Fruit fly (Drosophila melanogaster) whole organism, embryonic: ENCODE measurements around the gene Lcp65Ag1.
A peak's percentile ranks its signal among the peaks of the same experiment; 100 is the strongest.

Experiments used
- Atf3 ChIP-seq: fragments of 200-800 bp; sonication (Bioruptor generic); optimal IDR thresholded peaks from 3 replicates; lab custom pipeline; 2016; ENCODE audit warnings: missing biosample characterization, missing genetic modification characterization
- CG10147 ChIP-seq: fragments of 200-800 bp; sonication (Bioruptor generic); optimal IDR thresholded peaks from 2 replicates; lab custom pipeline; 2019; ENCODE audit warnings: missing biosample characterization, mild to moderate bottlenecking, missing genetic modification characterization, moderate library complexity
- CG10366 ChIP-seq: fragments of 200-800 bp; sonication (Bioruptor generic); IDR thresholded peaks from 2 replicates; pipeline ENCODE4 v1.3.6; 2022; ENCODE audit warnings: missing biosample characterization, missing genetic modification characterization
- CG11504 ChIP-seq: fragments of 200-800 bp; sonication (Bioruptor generic); optimal IDR thresholded peaks from 3 replicates; lab custom pipeline; 2019; ENCODE audit warnings: missing biosample characterization, mild to moderate bottlenecking, missing genetic modification characterization, moderate library complexity
- CG12219 ChIP-seq: fragments of 200-800 bp; sonication (Bioruptor generic); optimal IDR thresholded peaks from 3 replicates; lab custom pipeline; 2018; ENCODE audit warnings: missing biosample characterization, mild to moderate bottlenecking, missing genetic modification characterization
- CG12299 ChIP-seq: fragments of 200-800 bp; sonication (Bioruptor generic); optimal IDR thresholded peaks from 2 replicates; lab custom pipeline; 2018; ENCODE audit warnings: missing biosample characterization, mild to moderate bottlenecking, missing genetic modification characterization
- CG13123 ChIP-seq: fragments of 200-800 bp; sonication (Bioruptor generic); optimal IDR thresholded peaks from 2 replicates; lab custom pipeline; 2016; ENCODE audit warnings: missing biosample characterization, missing genetic modification characterization
- CG13287 ChIP-seq: fragments of 200-800 bp; sonication (Bioruptor generic); IDR thresholded peaks from 2 replicates; pipeline ENCODE4 v1.3.6; 2022; ENCODE audit warnings: missing biosample characterization, missing genetic modification characterization; ENCODE audit not compliant: partially characterized antibody
- CG14965 ChIP-seq: fragments of 200-800 bp; sonication (Bioruptor generic); optimal IDR thresholded peaks from 2 replicates; lab custom pipeline; 2016; ENCODE audit warnings: missing biosample characterization, missing genetic modification characterization, borderline replicate concordance
- CG2116 ChIP-seq: fragments of 200-800 bp; sonication (Bioruptor generic); optimal IDR thresholded peaks from 3 replicates; lab custom pipeline; 2018; ENCODE audit warnings: missing biosample characterization, mild to moderate bottlenecking, missing genetic modification characterization
- CG2129 ChIP-seq: fragments of 200-800 bp; sonication (Bioruptor generic); IDR thresholded peaks from 2 replicates; pipeline ENCODE4 v1.3.6; 2022; ENCODE audit warnings: missing biosample characterization, missing genetic modification characterization; ENCODE audit not compliant: partially characterized antibody
- CG2889 ChIP-seq: fragments of 200-800 bp; sonication (Bioruptor generic); IDR thresholded peaks from 3 replicates; pipeline ENCODE4 v1.3.6; 2022; ENCODE audit warnings: missing biosample characterization, missing genetic modification characterization
- CG30431 ChIP-seq: fragments of 200-800 bp; sonication (Bioruptor generic); optimal IDR thresholded peaks from 2 replicates; lab custom pipeline; 2017; ENCODE audit warnings: missing biosample characterization, missing genetic modification characterization
- CG5953 ChIP-seq: fragments of 200-800 bp; sonication (Bioruptor generic); IDR thresholded peaks from 2 replicates; pipeline ENCODE4 v1.3.6; 2022; ENCODE audit warnings: missing biosample characterization, missing genetic modification characterization
- CG6813 ChIP-seq: fragments of 200-800 bp; sonication (Bioruptor generic); optimal IDR thresholded peaks from 2 replicates; lab custom pipeline; 2017; ENCODE audit warnings: missing biosample characterization, missing genetic modification characterization, mild to moderate bottlenecking, moderate library complexity, missing genetic modification reagents
- CG7745 ChIP-seq: fragments of 200-800 bp; sonication (Bioruptor generic); optimal IDR thresholded peaks from 2 replicates; lab custom pipeline; 2018; ENCODE audit warnings: missing biosample characterization, mild to moderate bottlenecking, missing genetic modification characterization, moderate library complexity
- CG8281 ChIP-seq: fragments of 200-800 bp; sonication (Bioruptor generic); optimal IDR thresholded peaks from 2 replicates; lab custom pipeline; 2018; ENCODE audit warnings: missing biosample characterization, mild to moderate bottlenecking, missing genetic modification characterization, moderate library complexity
- CG8290 ChIP-seq, 3 experiments: fragments of 200-800 bp; sonication (Bioruptor generic); optimal IDR thresholded peaks; 2 replicates each; lab custom pipeline; 2016 to 2019; ENCODE audit warnings: missing biosample characterization in 3 of 3, missing genetic modification characterization in 3 of 3, mild to moderate bottlenecking in 2 of 3, moderate library complexity in 1 of 3
- CG8359 ChIP-seq: fragments of 200-800 bp; sonication (Bioruptor generic); optimal IDR thresholded peaks from 2 replicates; lab custom pipeline; 2017; ENCODE audit warnings: missing biosample characterization, mild to moderate bottlenecking, missing genetic modification characterization, borderline replicate concordance
- CG9609 ChIP-seq: fragments of 200-800 bp; sonication (Bioruptor generic); optimal IDR thresholded peaks from 3 replicates; lab custom pipeline; 2016; ENCODE audit warnings: missing biosample characterization, missing genetic modification characterization
- Dip3 ChIP-seq: fragments of 200-800 bp; sonication (Bioruptor generic); optimal IDR thresholded peaks from 3 replicates; lab custom pipeline; 2016; ENCODE audit warnings: missing biosample characterization, missing genetic modification characterization
- E2f2 ChIP-seq: fragments of 200-800 bp; sonication (Bioruptor generic); IDR thresholded peaks from 2 replicates; pipeline ENCODE4 v1.3.6; 2022; ENCODE audit warnings: missing biosample characterization, missing genetic modification characterization
- Gug ChIP-seq: fragments of 200-800 bp; sonication (Bioruptor generic); IDR thresholded peaks from 4 replicates; pipeline ENCODE4 v1.3.6; 2022; ENCODE audit warnings: missing biosample characterization, missing genetic modification characterization
- Hand ChIP-seq: fragments of 200-800 bp; sonication (Bioruptor generic); optimal IDR thresholded peaks from 2 replicates; lab custom pipeline; 2017; ENCODE audit warnings: mild to moderate bottlenecking, missing biosample characterization, missing genetic modification reagents, missing genetic modification characterization
- Hr51 ChIP-seq, 2 experiments: fragments of 200-800 bp; sonication (Bioruptor generic); optimal IDR thresholded peaks; 2 replicates in 1 of 2; 3 replicates in 1 of 2; lab custom pipeline; 2016 to 2018; ENCODE audit warnings: missing biosample characterization in 2 of 2, missing genetic modification characterization in 2 of 2, mild to moderate bottlenecking in 1 of 2, moderate library complexity in 1 of 2
- Meics ChIP-seq: fragments of 200-800 bp; sonication (Bioruptor generic); optimal IDR thresholded peaks from 2 replicates; lab custom pipeline; 2017; ENCODE audit warnings: missing biosample characterization, mild to moderate bottlenecking, missing genetic modification characterization
- NC2β ChIP-seq: fragments of 200-800 bp; sonication (Bioruptor generic); optimal IDR thresholded peaks from 2 replicates; lab custom pipeline; 2016; ENCODE audit warnings: missing biosample characterization, missing genetic modification characterization
- NfI ChIP-seq: fragments of 200-800 bp; sonication (Bioruptor generic); optimal IDR thresholded peaks from 3 replicates; lab custom pipeline; 2018; ENCODE audit warnings: missing biosample characterization, mild to moderate bottlenecking, missing genetic modification characterization, moderate library complexity
- Sox100B ChIP-seq: fragments of 200-800 bp; sonication (Bioruptor generic); optimal IDR thresholded peaks from 3 replicates; lab custom pipeline; 2018; ENCODE audit warnings: missing biosample characterization, mild to moderate bottlenecking, missing genetic modification characterization
- Sox102F ChIP-seq: fragments of 200-800 bp; sonication (Bioruptor generic); optimal IDR thresholded peaks from 2 replicates; lab custom pipeline; 2018; ENCODE audit warnings: missing biosample characterization, mild to moderate bottlenecking, missing genetic modification characterization, moderate library complexity
- Stat92E ChIP-seq, 3 experiments: fragments of >200 bp in 2 of 3; fragments of 200-800 bp in 1 of 3; sonication (Bioruptor generic) in 1 of 3; optimal IDR thresholded peaks; 2 replicates each; lab custom pipeline; 2017 to 2019; ENCODE audit warnings: missing biosample characterization in 3 of 3, missing genetic modification characterization in 3 of 3, mild to moderate bottlenecking in 1 of 3, moderate library complexity in 1 of 3
- ara ChIP-seq: fragments of 200-800 bp; sonication (Bioruptor generic); IDR thresholded peaks from 2 replicates; pipeline ENCODE4 v1.3.6; 2022; ENCODE audit warnings: missing biosample characterization, missing genetic modification characterization
- bbx ChIP-seq: fragments of 200-800 bp; sonication (Bioruptor generic); IDR thresholded peaks from 2 replicates; pipeline ENCODE4 v1.3.6; 2022; ENCODE audit warnings: missing biosample characterization, missing genetic modification characterization; ENCODE audit not compliant: partially characterized antibody
- br ChIP-seq: fragments of >200 bp; optimal IDR thresholded peaks from 2 replicates; lab custom pipeline; 2017
- bsh ChIP-seq, 2 experiments: fragments of 200-800 bp; sonication (Bioruptor generic); optimal IDR thresholded peaks; 2 replicates each; lab custom pipeline; 2017 to 2018; ENCODE audit warnings: mild to moderate bottlenecking in 2 of 2, missing biosample characterization in 2 of 2, missing genetic modification characterization in 2 of 2, moderate library complexity in 1 of 2
- crc ChIP-seq: fragments of 200-800 bp; sonication (Bioruptor generic); optimal IDR thresholded peaks from 2 replicates; lab custom pipeline; 2016; ENCODE audit warnings: missing biosample characterization, missing genetic modification characterization
- en ChIP-seq: fragments of 200-800 bp; sonication (Bioruptor generic); optimal IDR thresholded peaks from 2 replicates; lab custom pipeline; 2016; ENCODE audit warnings: missing biosample characterization, missing genetic modification characterization
- fu2 ChIP-seq: fragments of 200-800 bp; sonication (Bioruptor generic); optimal IDR thresholded peaks from 2 replicates; lab custom pipeline; 2016; ENCODE audit warnings: missing biosample characterization, missing genetic modification characterization
- ham ChIP-seq: fragments of 200-800 bp; sonication (Bioruptor generic); IDR thresholded peaks from 2 replicates; pipeline ENCODE4 v1.3.6; 2022; ENCODE audit warnings: missing biosample characterization, missing genetic modification characterization
- her ChIP-seq: fragments of 200-800 bp; sonication (Bioruptor generic); optimal IDR thresholded peaks from 2 replicates; lab custom pipeline; 2016; ENCODE audit warnings: missing biosample characterization, missing genetic modification characterization
- lab ChIP-seq: fragments of 200-800 bp; sonication (Bioruptor generic); optimal IDR thresholded peaks from 3 replicates; lab custom pipeline; 2017; ENCODE audit warnings: missing biosample characterization, missing genetic modification characterization, mild to moderate bottlenecking, moderate library complexity, missing genetic modification reagents
- maf-S ChIP-seq: fragments of 200-800 bp; sonication (Bioruptor generic); optimal IDR thresholded peaks from 2 replicates; lab custom pipeline; 2016; ENCODE audit warnings: missing biosample characterization, missing genetic modification characterization
- nau ChIP-seq: fragments of 200-800 bp; sonication (Bioruptor generic); optimal IDR thresholded peaks from 3 replicates; lab custom pipeline; 2017; ENCODE audit warnings: missing biosample characterization, mild to moderate bottlenecking, missing genetic modification characterization, missing genetic modification reagents
- nmo ChIP-seq: fragments of 200-800 bp; sonication (Bioruptor generic); optimal IDR thresholded peaks from 2 replicates; lab custom pipeline; 2018; ENCODE audit warnings: missing biosample characterization, mild to moderate bottlenecking, missing genetic modification characterization, moderate library complexity
- otp ChIP-seq: fragments of 200-800 bp; sonication (Bioruptor generic); IDR thresholded peaks from 3 replicates; pipeline ENCODE4, ENCODE4 v1.3.6; 2022; ENCODE audit warnings: missing biosample characterization, missing genetic modification characterization
- peb ChIP-seq: fragments of 200-800 bp; sonication (Bioruptor generic); IDR thresholded peaks from 2 replicates; pipeline ENCODE4 v1.3.6; 2022; ENCODE audit warnings: missing biosample characterization, missing genetic modification characterization
- rib ChIP-seq: fragments of 200-800 bp; sonication (Bioruptor generic); IDR thresholded peaks from 2 replicates; pipeline ENCODE4 v1.3.6; 2022; ENCODE audit warnings: missing biosample characterization, missing genetic modification characterization
- schlank ChIP-seq: fragments of 200-800 bp; sonication (Bioruptor generic); optimal IDR thresholded peaks from 2 replicates; lab custom pipeline; 2018; ENCODE audit warnings: missing biosample characterization, mild to moderate bottlenecking, missing genetic modification characterization
- sens ChIP-seq: fragments of 200-800 bp; sonication (Bioruptor generic); peaks from one replicate; lab custom pipeline; 2016; ENCODE audit warnings: missing biosample characterization, missing genetic modification characterization
- unpg ChIP-seq: fragments of 200-800 bp; sonication (Bioruptor generic); optimal IDR thresholded peaks from 3 replicates; lab custom pipeline; 2018; ENCODE audit warnings: missing biosample characterization, mild to moderate bottlenecking, missing genetic modification characterization, moderate library complexity
- wor ChIP-seq: fragments of 200-800 bp; sonication (Bioruptor generic); IDR thresholded peaks from 2 replicates; pipeline ENCODE4 v1.3.6; 2022; ENCODE audit warnings: missing biosample characterization, missing genetic modification characterization

Lcp65Ag1 gene

dm6 chr3L:6173826-6174255 is 38.8 kb upstream of the Lcp65Ag1 start, which contains the start of the genes fmt and CG7376 (continued):
- TF ChIP-seq otp (GFP tag; lab: Robert Waterston, UW) (no peak), Dip3 (no peak), bbx (GFP tag; lab: Robert Waterston, UW) (peak; percentile 71), maf-S (GFP tag; lab: Kevin White, UChicago) (no peak), E2f2 (GFP tag; lab: Robert Waterston, UW) (peak; percentile 65), en (no peak), CG30431 (GFP tag; lab: Kevin White, UChicago) (no peak), rib (GFP tag; lab: Robert Waterston, UW) (no peak), NfI (GFP tag; lab: Kevin White, UChicago) (no peak), schlank (tag; lab: Kevin White, UChicago) (no peak), Hr51 (GFP tag; optimal IDR thresholded peaks at IDR 0.05; lab: Kevin White, UChicago) (no peak), CG10147 (GFP tag; lab: Kevin White, UChicago) (no peak), ham (GFP tag; lab: Robert Waterston, UW) (no peak), CG12299 (tag; lab: Kevin White, UChicago) (no peak), CG12219 (GFP tag; lab: Kevin White, UChicago) (no peak), her (no peak), CG2889 (GFP tag; lab: Robert Waterston, UW) (no peak), nau (GFP tag; lab: Kevin White, UChicago) (no peak), ara (no peak), br (lab: Kevin White, UChicago) (no peak), Gug (no peak), CG7745 (tag; lab: Kevin White, UChicago) (no peak), CG11504 (tag; lab: Kevin White, UChicago) (no peak), Meics (GFP tag; lab: Kevin White, UChicago) (no peak), Atf3 (GFP tag; lab: Kevin White, UChicago) (no peak), CG5953 (GFP tag; lab: Robert Waterston, UW) (no peak), Hand (GFP tag; lab: Kevin White, UChicago) (no peak), unpg (no peak), crc (no peak), CG13123 (GFP tag; lab: Kevin White, UChicago) (no peak), bsh (GFP tag; optimal IDR thresholded peaks at IDR 0.05; lab: Kevin White, UChicago) (no peak), peb (GFP tag; lab: Robert Waterston, UW) (no peak), CG13287 (GFP tag; lab: Robert Waterston, UW) (peak; percentile 70), Sox102F (GFP tag; lab: Kevin White, UChicago) (no peak), nmo (GFP tag; lab: Kevin White, UChicago) (peak; percentile 80), lab (no peak), NC2β (no peak), Stat92E (GFP tag; optimal IDR thresholded peaks at IDR 0.05; lab: Kevin White, UChicago) (peak in 1 of 3 experiments; percentile 64), CG8281 (tag; lab: Kevin White, UChicago) (no peak), wor (GFP tag; lab: Robert Waterston, UW) (no peak), CG6813 (GFP tag; lab: Kevin White, UChicago) (no peak), Sox100B (no peak), CG2129 (GFP tag; lab: Robert Waterston, UW) (no peak), CG8290 (GFP tag; optimal IDR thresholded peaks at IDR 0.05; lab: Kevin White, UChicago) (no peak), CG8290 (tag; optimal IDR thresholded peaks at IDR 0.05; lab: Kevin White, UChicago) (no peak), CG14965 (no peak), CG8359 (GFP tag; lab: Kevin White, UChicago) (no peak), fu2 (GFP tag; lab: Kevin White, UChicago) (no peak), sens (GFP tag; lab: Kevin White, UChicago) (no peak), CG2116 (peak; percentile 93), CG9609 (GFP tag; lab: Kevin White, UChicago) (no peak), CG10366 (GFP tag; lab: Robert Waterston, UW) (no peak)
